Worm (Caenorhabditis elegans) whole organism, L1 larva: ENCODE data around the gene C27B7.2.

Experiments used
- C16A3.4 ChIP-seq: fragments of 150-350 bp; optimal IDR thresholded peaks from 2 replicates; lab custom pipeline; 2014; ENCODE audit warnings: missing biosample characterization, missing genetic modification characterization
- aly-2 ChIP-seq: fragments of 150-350 bp; optimal IDR thresholded peaks from 2 replicates; lab custom pipeline; 2014; ENCODE audit warnings: missing biosample characterization, missing genetic modification characterization
- ama-1 ChIP-seq: fragments of 150-350 bp; optimal IDR thresholded peaks from 2 replicates; lab custom pipeline; 2014
- blmp-1 ChIP-seq: fragments of 150-350 bp; optimal IDR thresholded peaks from 2 replicates; lab custom pipeline; 2014; ENCODE audit warnings: missing biosample characterization, missing genetic modification characterization
- ceh-63 ChIP-seq: fragments of 200-800 bp; sonication (Bioruptor generic); optimal IDR thresholded peaks from 2 replicates; lab custom pipeline; 2018; ENCODE audit warnings: mild to moderate bottlenecking, missing genetic modification characterization, missing compliant biosample characterization
- ceh-8 ChIP-seq: fragments of 200-800 bp; sonication (Bioruptor generic); optimal IDR thresholded peaks from 2 replicates; lab custom pipeline; 2018; ENCODE audit warnings: mild to moderate bottlenecking, missing genetic modification characterization, moderate library complexity, missing compliant biosample characterization
- ceh-82 ChIP-seq, 3 experiments: fragments of 150-350 bp in 1 of 3; sonication (generic microtip) in 2 of 3; optimal IDR thresholded peaks; 2 replicates each; lab custom pipeline; 2014 to 2017; ENCODE audit warnings: missing biosample characterization in 3 of 3, missing genetic modification characterization in 3 of 3
- ceh-88 ChIP-seq: fragments of 200-800 bp; sonication (Bioruptor generic); IDR thresholded peaks from 2 replicates; pipeline ENCODE4 v1.3.6; 2022; ENCODE audit warnings: missing genetic modification characterization, missing compliant biosample characterization
- dpl-1 ChIP-seq, 3 experiments: fragments of 150-350 bp in 2 of 3; sonication (generic microtip) in 1 of 3; optimal IDR thresholded peaks; 2 replicates each; lab custom pipeline; 2014 to 2017; ENCODE audit warnings: missing biosample characterization in 3 of 3, missing genetic modification characterization in 3 of 3, missing genetic modification reagents in 3 of 3
- efl-1 ChIP-seq, 4 experiments: fragments of 150-350 bp; optimal IDR thresholded peaks in 3 of 4; peaks in 1 of 4; 1 replicate in 1 of 4; 2 replicates in 3 of 4; lab custom pipeline; 2014; ENCODE audit warnings: missing biosample characterization in 2 of 4, missing genetic modification characterization in 2 of 4, missing genetic modification reagents in 2 of 4
- efl-3 ChIP-seq: fragments of 200-800 bp; sonication (Bioruptor generic); optimal IDR thresholded peaks from 2 replicates; lab custom pipeline; 2018; ENCODE audit warnings: mild to moderate bottlenecking, missing genetic modification characterization, missing compliant biosample characterization
- egl-13 ChIP-seq: sonication (generic microtip); optimal IDR thresholded peaks from 2 replicates; lab custom pipeline; 2016; ENCODE audit warnings: missing genotype, missing genetic modification reagents, missing genetic modification characterization, missing compliant biosample characterization
- egl-27 ChIP-seq, 2 experiments: fragments of 150-350 bp in 1 of 2; sonication (generic microtip); optimal IDR thresholded peaks; 3 replicates each; lab custom pipeline; 2017 to 2018; ENCODE audit warnings: missing biosample characterization in 2 of 2, missing genetic modification characterization in 2 of 2, missing genetic modification reagents in 2 of 2
- elt-2 ChIP-seq: sonication (generic microtip); optimal IDR thresholded peaks from 2 replicates; lab custom pipeline; 2016; ENCODE audit warnings: missing genetic modification characterization, mild to moderate bottlenecking, inconsistent platforms, missing compliant biosample characterization, missing genetic modification reagents
- elt-3 ChIP-seq, 6 experiments: fragments of 150-350 bp in 1 of 6; sonication (generic microtip); optimal IDR thresholded peaks; 2 replicates each; lab custom pipeline; 2017 to 2018; ENCODE audit warnings: missing biosample characterization in 6 of 6, missing genetic modification characterization in 6 of 6, inconsistent platforms in 1 of 6
- ets-5 ChIP-seq: fragments of 200-800 bp; sonication (Bioruptor generic); IDR thresholded peaks from 2 replicates; pipeline ENCODE4 v1.3.6; 2022; ENCODE audit warnings: missing genetic modification characterization, missing compliant biosample characterization
- fkh-10 ChIP-seq: sonication (generic microtip); optimal IDR thresholded peaks from 2 replicates; lab custom pipeline; 2017; ENCODE audit warnings: missing biosample characterization, missing genetic modification reagents, missing genetic modification characterization
- fkh-8 ChIP-seq: sonication (generic microtip); optimal IDR thresholded peaks from 2 replicates; lab custom pipeline; 2016; ENCODE audit warnings: mild to moderate bottlenecking, missing genetic modification characterization, missing compliant biosample characterization
- hlh-17 ChIP-seq: fragments of 200-800 bp; sonication (Bioruptor generic); optimal IDR thresholded peaks from 2 replicates; lab custom pipeline; 2018; ENCODE audit warnings: missing genetic modification characterization, mild to moderate bottlenecking, missing compliant biosample characterization, moderate library complexity, borderline replicate concordance
- hlh-4 ChIP-seq: sonication (generic microtip); optimal IDR thresholded peaks from 2 replicates; lab custom pipeline; 2016; ENCODE audit warnings: mild to moderate bottlenecking, missing genetic modification characterization, missing compliant biosample characterization
- irx-1 ChIP-seq: sonication (generic microtip); optimal IDR thresholded peaks from 2 replicates; lab custom pipeline; 2016; ENCODE audit warnings: missing genetic modification characterization, missing compliant biosample characterization
- lin-14 ChIP-seq: fragments of 200-800 bp; sonication (Bioruptor generic); optimal IDR thresholded peaks from 2 replicates; lab custom pipeline; 2018; ENCODE audit warnings: mild to moderate bottlenecking, missing genetic modification characterization, moderate library complexity, missing compliant biosample characterization
- lin-15B ChIP-seq: fragments of 150-350 bp; sonication (generic microtip); optimal IDR thresholded peaks from 3 replicates; lab custom pipeline; 2014; ENCODE audit warnings: missing biosample characterization, missing genetic modification characterization
- lin-39 ChIP-seq: fragments of 150-350 bp; optimal IDR thresholded peaks from 2 replicates; lab custom pipeline; 2014; ENCODE audit warnings: missing biosample characterization, missing genetic modification reagents, missing genetic modification characterization
- mab-9 ChIP-seq: fragments of 200-800 bp; sonication (Bioruptor generic); IDR thresholded peaks from 2 replicates; pipeline ENCODE4 v1.3.6; 2022; ENCODE audit warnings: missing genetic modification reagents, missing genetic modification characterization, missing compliant biosample characterization
- nhr-12 ChIP-seq: sonication (generic microtip); optimal IDR thresholded peaks from 2 replicates; lab custom pipeline; 2017; ENCODE audit warnings: missing biosample characterization, missing genetic modification characterization
- nhr-20 ChIP-seq: sonication (generic microtip); optimal IDR thresholded peaks from 2 replicates; lab custom pipeline; 2016; ENCODE audit warnings: mild to moderate bottlenecking, missing genetic modification characterization, missing compliant biosample characterization
- nhr-28 ChIP-seq: fragments of 150-350 bp; optimal IDR thresholded peaks from 2 replicates; lab custom pipeline; 2014; ENCODE audit warnings: missing biosample characterization, missing genetic modification characterization
- nhr-47 ChIP-seq: sonication (generic microtip); optimal IDR thresholded peaks from 2 replicates; lab custom pipeline; 2016; ENCODE audit warnings: mild to moderate bottlenecking, missing genetic modification characterization, moderate library complexity, missing compliant biosample characterization
- nhr-71 ChIP-seq: sonication (generic microtip); optimal IDR thresholded peaks from 2 replicates; lab custom pipeline; 2016; ENCODE audit warnings: mild to moderate bottlenecking, missing genetic modification characterization, moderate library complexity, missing compliant biosample characterization
- nhr-76 ChIP-seq: sonication (generic microtip); optimal IDR thresholded peaks from 2 replicates; lab custom pipeline; 2017; ENCODE audit warnings: missing biosample characterization, missing genetic modification characterization
- nhr-84 ChIP-seq: sonication (generic microtip); optimal IDR thresholded peaks from 2 replicates; lab custom pipeline; 2017; ENCODE audit warnings: missing biosample characterization, missing genetic modification characterization
- nhr-85 ChIP-seq: sonication (generic microtip); peaks from one replicate; lab custom pipeline; 2016; ENCODE audit warnings: missing genetic modification characterization, inconsistent platforms, missing compliant biosample characterization
- pag-3 ChIP-seq: sonication (generic microtip); optimal IDR thresholded peaks from 2 replicates; lab custom pipeline; 2017; ENCODE audit warnings: missing genetic modification characterization, mild to moderate bottlenecking, missing compliant biosample characterization, antibody characterized with exemption, borderline replicate concordance; ENCODE audit not compliant: insufficient read depth
- pqm-1 ChIP-seq: sonication (generic microtip); optimal IDR thresholded peaks from 3 replicates; lab custom pipeline; 2017; ENCODE audit warnings: missing biosample characterization, missing genetic modification characterization
- rnt-1 ChIP-seq: sonication (generic microtip); optimal IDR thresholded peaks from 2 replicates; lab custom pipeline; 2016; ENCODE audit warnings: mild to moderate bottlenecking, missing genetic modification characterization, moderate library complexity, missing compliant biosample characterization
- snpc-4 ChIP-seq: fragments of 150-350 bp; optimal IDR thresholded peaks from 2 replicates; lab custom pipeline; 2014; ENCODE audit warnings: missing biosample characterization, missing genetic modification characterization
- snu-23 ChIP-seq: sonication (generic microtip); optimal IDR thresholded peaks from 2 replicates; lab custom pipeline; 2016; ENCODE audit warnings: missing genetic modification characterization, missing compliant biosample characterization
- sox-4 ChIP-seq: sonication (generic microtip); optimal IDR thresholded peaks from 2 replicates; lab custom pipeline; 2016; ENCODE audit warnings: missing genetic modification characterization, missing compliant biosample characterization
- swsn-7 ChIP-seq: sonication (generic microtip); optimal IDR thresholded peaks from 2 replicates; lab custom pipeline; 2016; ENCODE audit warnings: missing genetic modification characterization, missing compliant biosample characterization
- tlp-1 ChIP-seq: fragments of 150-350 bp; optimal IDR thresholded peaks from 2 replicates; lab custom pipeline; 2014; ENCODE audit warnings: missing biosample characterization, missing genetic modification characterization
- unc-130 ChIP-seq: fragments of 150-350 bp; optimal IDR thresholded peaks from 2 replicates; lab custom pipeline; 2017; ENCODE audit warnings: missing biosample characterization, missing genetic modification characterization, inconsistent platforms
- unc-62 ChIP-seq: fragments of 150-350 bp; optimal IDR thresholded peaks from 2 replicates; lab custom pipeline; 2014; ENCODE audit warnings: missing biosample characterization, missing genetic modification reagents, missing genetic modification characterization
- unc-86 ChIP-seq: sonication (generic microtip); optimal IDR thresholded peaks from 2 replicates; lab custom pipeline; 2016; ENCODE audit warnings: missing genetic modification characterization, missing compliant biosample characterization
- zag-1 ChIP-seq: fragments of 150-350 bp; optimal IDR thresholded peaks from 2 replicates; lab custom pipeline; 2014; ENCODE audit warnings: missing biosample characterization, missing genetic modification characterization
- zip-4 ChIP-seq: fragments of 200-800 bp; sonication (Bioruptor generic); optimal IDR thresholded peaks from 2 replicates; lab custom pipeline; 2018; ENCODE audit warnings: mild to moderate bottlenecking, missing genetic modification characterization, moderate library complexity, missing compliant biosample characterization
- ztf-11 ChIP-seq, 2 experiments: sonication (generic microtip); optimal IDR thresholded peaks; 2 replicates each; lab custom pipeline; 2016 to 2017; ENCODE audit warnings: missing genetic modification characterization in 2 of 2, missing biosample characterization in 1 of 2, missing compliant biosample characterization in 1 of 2
- ztf-4 ChIP-seq: fragments of 150-350 bp; optimal IDR thresholded peaks from 2 replicates; lab custom pipeline; 2014; ENCODE audit warnings: missing biosample characterization, missing genetic modification characterization

Gene C27B7.2

DNA sequence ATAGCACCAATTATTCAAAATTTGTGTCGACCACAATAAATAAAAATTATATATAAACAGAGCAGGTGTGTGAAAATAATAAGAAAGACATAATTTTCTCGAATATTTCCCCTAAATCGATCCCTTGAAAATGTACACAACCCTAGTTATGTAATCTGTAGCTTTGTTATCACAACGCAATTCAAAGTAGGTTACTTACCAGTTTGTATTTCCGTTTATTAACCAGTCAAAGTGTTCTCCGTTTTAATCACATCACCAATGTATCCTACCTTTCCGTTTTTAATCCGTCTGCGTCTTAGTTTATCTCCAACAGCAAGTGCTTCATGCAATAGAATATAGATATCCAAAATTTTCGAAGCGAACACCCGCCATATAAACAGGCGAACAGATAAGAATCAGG lies 39.4 kb upstream of the C27B7.2 start:
- TF ChIP-seq efl-1 (optimal IDR thresholded peaks at IDR 0.05; lab: Kevin White, UChicago) (no peak), efl-1 (GFP tag; optimal IDR thresholded peaks at IDR 0.05 in 1 of 2; lab: Kevin White, UChicago) (peak in 1 of 2 experiments; percentile 73), zag-1 (no peak)

DNA sequence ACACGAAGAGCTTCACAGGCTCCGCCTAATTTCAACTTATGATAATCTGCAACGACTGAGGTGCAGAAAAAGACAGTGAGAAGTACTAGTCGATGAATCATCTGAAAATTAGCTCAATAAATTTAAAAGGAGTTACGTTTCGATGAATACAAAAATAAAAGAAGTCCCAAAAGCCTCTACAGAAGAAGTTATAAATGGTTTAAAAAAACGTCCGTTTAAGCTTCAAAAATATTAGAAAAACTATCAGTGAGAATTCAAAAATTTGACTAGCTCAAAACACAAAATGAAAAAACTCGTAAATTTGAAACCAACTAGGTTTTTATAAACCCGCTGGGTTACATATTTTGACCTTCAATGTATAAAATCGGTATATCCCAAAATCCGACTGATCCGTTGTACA lies 36.7 kb upstream of the C27B7.2 start, which contains the start of gene T11B7.5:
Gene T11B7.5, minus strand, starts transcription at position 101 of the 400 bp plus-strand sequence.
- TF ChIP-seq C16A3.4 (tag; lab: Kevin White, UChicago) (no peak), ceh-8 (GFP tag; lab: Kevin White, UChicago) (no peak), nhr-28 (tag; lab: Kevin White, UChicago) (no peak), ama-1 (no peak), hlh-17 (GFP tag; lab: Kevin White, UChicago) (no peak), unc-130 (tag; lab: Kevin White, UChicago) (no peak), irx-1 (tag; lab: Kevin White, UChicago) (no peak), zag-1 (no peak), mab-9 (GFP tag; lab: Robert Waterston, UW) (no peak), ceh-82 (tag; optimal IDR thresholded peaks at IDR 0.05; lab: Kevin White, UChicago) (no peak)

DNA sequence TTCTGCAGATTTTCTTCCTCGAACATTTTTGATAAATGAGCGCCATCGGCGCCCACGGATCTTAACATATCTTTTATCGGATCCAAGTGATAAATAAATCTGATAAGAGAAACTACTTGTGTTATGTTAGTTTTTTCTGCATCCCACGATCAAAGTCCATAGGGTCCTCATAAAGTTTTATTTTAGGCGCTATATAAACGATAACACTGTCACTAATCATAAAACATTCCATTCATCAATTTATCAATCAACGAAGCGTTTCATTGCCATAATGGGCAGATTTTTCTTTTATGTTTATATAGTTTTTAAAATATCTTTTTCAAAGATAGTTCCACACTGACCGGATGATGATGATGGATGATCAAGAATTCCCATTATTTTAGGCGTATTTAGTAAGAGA lies 28.0 kb upstream of the C27B7.2 start:
- peak; percentile 62 for TF ChIP-seq nhr-71 (tag; lab: Kevin White, UChicago)
- TF ChIP-seq elt-3 (tag; optimal IDR thresholded peaks at IDR 0.05; lab: Kevin White, UChicago), result peak in 3 of 6 experiments; percentile 22 to 76 (median 71)
- no peak for TF ChIP-seq efl-3 (GFP tag; lab: Kevin White, UChicago)
- TF ChIP-seq zip-4 (GFP tag; lab: Kevin White, UChicago), result no peak
- TF ChIP-seq ama-1, result no peak
- no peak for TF ChIP-seq aly-2 (tag; lab: Kevin White, UChicago)
- TF ChIP-seq hlh-4 (tag; lab: Kevin White, UChicago), result no peak
- TF ChIP-seq fkh-8 (tag; lab: Kevin White, UChicago), result no peak
- TF ChIP-seq ceh-63, result no peak
- no peak for TF ChIP-seq unc-62 (GFP tag; lab: Kevin White, UChicago)
- no peak for TF ChIP-seq fkh-10
- peak; percentile 46 for TF ChIP-seq lin-14 (GFP tag; lab: Kevin White, UChicago)
- peak; percentile 38 for TF ChIP-seq blmp-1 (tag; lab: Kevin White, UChicago)
- no peak for TF ChIP-seq efl-1 (optimal IDR thresholded peaks at IDR 0.05; lab: Kevin White, UChicago)
- TF ChIP-seq efl-1 (GFP tag; optimal IDR thresholded peaks at IDR 0.05 in 1 of 2; lab: Kevin White, UChicago), result peak in 1 of 2 experiments; percentile 71
- TF ChIP-seq sox-4 (tag; lab: Kevin White, UChicago), result no peak
- no peak for TF ChIP-seq ceh-88 (GFP tag; lab: Robert Waterston, UW)
- TF ChIP-seq dpl-1 (GFP tag; optimal IDR thresholded peaks at IDR 0.05; lab: Kevin White, UChicago), result no peak
- no peak for TF ChIP-seq irx-1 (tag; lab: Kevin White, UChicago)
- TF ChIP-seq pqm-1, result no peak
- TF ChIP-seq pag-3 (tag; lab: Kevin White, UChicago), result no peak
- no peak for TF ChIP-seq unc-86 (tag; lab: Kevin White, UChicago)
- no peak for TF ChIP-seq ztf-11 (tag; optimal IDR thresholded peaks at IDR 0.05; lab: Kevin White, UChicago)
- TF ChIP-seq snpc-4 (tag; lab: Kevin White, UChicago), result no peak
- peak; percentile 12 for TF ChIP-seq nhr-20 (tag; lab: Kevin White, UChicago)
- TF ChIP-seq nhr-47, result no peak
- no peak for TF ChIP-seq elt-2
- TF ChIP-seq egl-27 (tag; optimal IDR thresholded peaks at IDR 0.05; lab: Kevin White, UChicago), result no peak
- TF ChIP-seq nhr-12 (tag; lab: Kevin White, UChicago), result no peak
- no peak for TF ChIP-seq nhr-84 (tag; lab: Kevin White, UChicago)
- peak; percentile 28 for TF ChIP-seq snu-23
- TF ChIP-seq lin-39, result no peak
- TF ChIP-seq egl-13, result no peak
- TF ChIP-seq tlp-1 (tag; lab: Kevin White, UChicago), result no peak
- no peak for TF ChIP-seq rnt-1 (tag; lab: Kevin White, UChicago)
- TF ChIP-seq nhr-85, result peak; percentile 85
- no peak for TF ChIP-seq ztf-4 (tag; lab: Kevin White, UChicago)
- no peak for TF ChIP-seq swsn-7 (tag; lab: Kevin White, UChicago)
- no peak for TF ChIP-seq ets-5
- TF ChIP-seq nhr-76 (tag; lab: Kevin White, UChicago), result no peak
- TF ChIP-seq lin-15B, result no peak
